Worm (Caenorhabditis elegans) whole organism, L2 larva: ENCODE measurements around the gene F21H7.12.

Experiments used
- crh-2 ChIP-seq: sonication (generic microtip); optimal IDR thresholded peaks from 2 replicates; lab custom pipeline; 2017; ENCODE audit warnings: missing biosample characterization, missing genetic modification characterization
- mdl-1 ChIP-seq, 2 experiments: fragments of 150-350 bp in 1 of 2; sonication (generic microtip) in 1 of 2; optimal IDR thresholded peaks; 2 replicates each; lab custom pipeline; 2017; ENCODE audit warnings: missing biosample characterization in 2 of 2, missing genetic modification characterization in 2 of 2
- nhr-6 ChIP-seq: fragments of 150-350 bp; optimal IDR thresholded peaks from 2 replicates; lab custom pipeline; 2014; ENCODE audit warnings: missing biosample characterization, missing genetic modification characterization

DNA sequence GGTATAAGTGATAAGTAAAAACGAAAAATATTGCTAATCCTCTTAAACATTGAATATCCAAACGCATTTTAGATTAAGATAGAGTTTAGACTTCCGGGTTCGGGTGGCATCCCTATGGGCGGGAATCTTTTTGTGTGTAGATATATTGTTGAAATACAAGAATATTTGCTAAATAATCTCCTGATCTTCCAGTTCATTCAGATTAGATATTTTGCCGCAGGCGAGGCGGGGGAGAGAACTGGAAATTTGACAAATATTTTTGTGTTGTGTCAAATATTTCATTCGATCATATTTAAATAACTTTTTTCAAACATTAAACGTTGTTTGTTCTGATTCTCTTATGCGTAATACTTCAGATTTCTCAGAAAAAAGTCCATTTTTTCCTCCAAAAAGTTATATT lies 20.1 kb upstream of the F21H7.12 start, which contains the start of gene oac-15:
- TF ChIP-seq crh-2 (tag; lab: Kevin White, UChicago) (no peak), nhr-6 (no peak), mdl-1 (tag; optimal IDR thresholded peaks at IDR 0.05; lab: Kevin White, UChicago) (no peak)
